Fruit fly (Drosophila melanogaster): ENCODE results near the gene aay.

aay gene

DNA sequence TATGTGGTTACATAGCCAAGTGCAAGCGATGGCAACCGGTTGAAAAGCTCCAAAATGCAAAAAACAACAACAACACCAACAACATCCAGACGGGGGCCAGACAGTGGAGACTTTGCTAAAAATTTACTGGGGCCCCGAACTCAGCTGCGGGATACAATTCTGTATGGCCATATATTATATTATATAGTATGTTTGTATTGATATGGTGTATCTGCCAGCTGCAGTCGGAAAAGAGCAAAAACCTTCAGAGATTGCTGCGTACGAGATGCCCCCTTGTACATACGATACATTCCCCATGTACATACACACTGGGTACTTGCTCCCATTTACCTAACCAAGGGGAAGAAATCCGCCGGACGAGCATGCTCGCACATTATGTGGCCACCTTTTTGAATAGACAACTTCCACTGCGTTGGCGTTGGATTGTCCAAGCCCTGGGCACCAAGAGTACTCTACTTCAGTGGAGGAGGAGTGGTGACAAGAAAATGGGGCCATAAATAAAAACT, 42.7 kb upstream of the aay start (continued):
- TF ChIP-seq Hr3 (GFP tag; optimal IDR thresholded peaks at IDR 0.05) (no peak), pho (GFP tag; optimal IDR thresholded peaks at IDR 0.05) (no peak), lbe (GFP tag; optimal IDR thresholded peaks at IDR 0.05) (peak; percentile 16), gce (GFP tag; IDR thresholded peaks at IDR 0.05) (no peak), Drgx (GFP tag; IDR thresholded peaks at IDR 0.05) (peak; percentile 2; the same call in 1 of the 2 replicates), CG18011 (GFP tag; optimal IDR thresholded peaks at IDR 0.05) (peak; percentile 9), kay (GFP tag; optimal IDR thresholded peaks at IDR 0.05) (no peak), nmo (GFP tag; optimal IDR thresholded peaks at IDR 0.05) (no peak), nom (GFP tag; optimal IDR thresholded peaks at IDR 0.05) (peak; percentile 41), prd (optimal IDR thresholded peaks at IDR 0.05) (no peak), prd (GFP tag; IDR thresholded peaks at IDR 0.05) (no peak), gro (GFP tag; optimal IDR thresholded peaks at IDR 0.05) (no peak), wor (GFP tag; IDR thresholded peaks at IDR 0.05) (no peak), CG5180 (GFP tag; optimal IDR thresholded peaks at IDR 0.05) (no peak), fd102C (GFP tag; optimal IDR thresholded peaks at IDR 0.05) (no peak), otp (GFP tag; IDR thresholded peaks at IDR 0.05) (no peak), vnd (GFP tag; IDR thresholded peaks at IDR 0.05; ENCODE audit: partially characterized antibody) (no peak), shn (GFP tag; optimal IDR thresholded peaks at IDR 0.05) (no peak), esg (GFP tag; conservative IDR thresholded peaks at IDR 0.05) (no peak), MBD-R2 (GFP tag; IDR thresholded peaks at IDR 0.05) (no peak), cad (GFP tag; optimal IDR thresholded peaks at IDR 0.05) (no peak), Doc3 (GFP tag; IDR thresholded peaks at IDR 0.05; ENCODE audit: partially characterized antibody) (0 out of 3 replicates have a peak, but pooled peaks have one; percentile 19), Spps (tag; optimal IDR thresholded peaks at IDR 0.05) (no peak)

DNA sequence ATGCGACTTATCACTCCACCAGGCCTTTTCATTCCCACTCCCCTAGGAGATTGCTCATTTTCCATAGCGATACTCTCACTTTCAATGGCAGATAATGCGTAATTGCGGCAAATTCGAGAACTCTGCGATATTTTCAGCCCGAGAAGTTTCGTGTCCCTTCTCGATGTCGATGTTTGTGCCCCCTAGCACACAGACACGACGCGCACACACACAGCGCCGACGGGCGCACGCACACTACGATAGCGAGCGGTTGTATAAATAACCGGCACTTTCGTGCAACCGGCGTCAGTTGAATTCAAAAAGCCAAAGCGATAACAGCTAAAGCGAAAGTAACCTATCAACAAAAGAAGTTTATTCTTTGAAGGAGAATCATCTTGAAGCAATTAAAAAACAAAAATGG, 41.5 kb upstream of the aay start, which contains the start of gene Hsp23:
Gene Hsp23, plus strand, starts transcription at position 281 of the 400 bp plus-strand sequence.
- TF ChIP-seq Deaf1 (tag; optimal IDR thresholded peaks at IDR 0.05), result peak; percentile 77
- peak; percentile 37; the same call in 1 of the 2 replicates for TF ChIP-seq bbx (GFP tag; IDR thresholded peaks at IDR 0.05; ENCODE audit: partially characterized antibody)
- no peak for TF ChIP-seq zfh1 (GFP tag; IDR thresholded peaks at IDR 0.05)
- peak; percentile 30; the same call in 1 of the 3 replicates for TF ChIP-seq CG34224 (GFP tag; IDR thresholded peaks at IDR 0.05; ENCODE audit: partially characterized antibody)
- peak; percentile 65 for TF ChIP-seq lbe (GFP tag; optimal IDR thresholded peaks at IDR 0.05)
- TF ChIP-seq Lhr (GFP tag; optimal IDR thresholded peaks at IDR 0.05), result no peak
- TF ChIP-seq Bgb (GFP tag; IDR thresholded peaks at IDR 0.05; ENCODE audit: partially characterized antibody), result peak; percentile 17; the same call in 1 of the 2 replicates
- TF ChIP-seq amos (GFP tag; IDR thresholded peaks at IDR 0.05; ENCODE audit: partially characterized antibody), result peak; percentile 37; the same call in 1 of the 2 replicates
- no peak for TF ChIP-seq hbn (GFP tag; IDR thresholded peaks at IDR 0.05; ENCODE audit: partially characterized antibody)
- TF ChIP-seq CG2199 (GFP tag; IDR thresholded peaks at IDR 0.05), result peak; percentile 50; the same call in 1 of the 3 replicates
- TF ChIP-seq croc (GFP tag; conservative IDR thresholded peaks at IDR 0.05), result no peak
- no peak for TF ChIP-seq CG2120 (GFP tag; optimal IDR thresholded peaks at IDR 0.05)
- TF ChIP-seq Rfx (GFP tag; IDR thresholded peaks at IDR 0.05), result peak; percentile 24; the same call in 1 of the 2 replicates
- TF ChIP-seq mld (GFP tag; IDR thresholded peaks at IDR 0.05; ENCODE audit: partially characterized antibody), result 0 out of 3 replicates have a peak, but pooled peaks have one; percentile 15
- no peak for TF ChIP-seq CG31365 (tag; optimal IDR thresholded peaks at IDR 0.05)
- no peak for TF ChIP-seq lov (optimal IDR thresholded peaks at IDR 0.05)
- no peak for TF ChIP-seq lov (GFP tag; IDR thresholded peaks at IDR 0.05)
- TF ChIP-seq CG6791 (GFP tag; IDR thresholded peaks at IDR 0.05; ENCODE audit: partially characterized antibody), result peak; percentile 57; the same call in 2 of the 3 replicates
- TF ChIP-seq tgo (GFP tag; IDR thresholded peaks at IDR 0.05), result no peak
- TF ChIP-seq cg (GFP tag; optimal IDR thresholded peaks at IDR 0.05), result peak; percentile 84
- TF ChIP-seq abd-A (tag; optimal IDR thresholded peaks at IDR 0.05), result peak; percentile 51
- TF ChIP-seq CG33557 (GFP tag; optimal IDR thresholded peaks at IDR 0.05), result peak; percentile 11
- TF ChIP-seq CG30020 (tag; optimal IDR thresholded peaks at IDR 0.05), result peak; percentile 21
- peak; percentile 41 for TF ChIP-seq CG15601 (tag; optimal IDR thresholded peaks at IDR 0.05)
- peak; percentile 29; the same call in 1 of the 2 replicates for TF ChIP-seq onecut (GFP tag; IDR thresholded peaks at IDR 0.05)
- 0 out of 3 replicates have a peak, but pooled peaks have one; percentile 10 for TF ChIP-seq ci (GFP tag; IDR thresholded peaks at IDR 0.05)
- peak; percentile 51; the same call in 1 of the 2 replicates for TF ChIP-seq CG13287 (GFP tag; IDR thresholded peaks at IDR 0.05; ENCODE audit: partially characterized antibody)

Data from whole organism, embryonic.